Worm (Caenorhabditis elegans): ENCODE data around the gene srh-119.

DNA sequence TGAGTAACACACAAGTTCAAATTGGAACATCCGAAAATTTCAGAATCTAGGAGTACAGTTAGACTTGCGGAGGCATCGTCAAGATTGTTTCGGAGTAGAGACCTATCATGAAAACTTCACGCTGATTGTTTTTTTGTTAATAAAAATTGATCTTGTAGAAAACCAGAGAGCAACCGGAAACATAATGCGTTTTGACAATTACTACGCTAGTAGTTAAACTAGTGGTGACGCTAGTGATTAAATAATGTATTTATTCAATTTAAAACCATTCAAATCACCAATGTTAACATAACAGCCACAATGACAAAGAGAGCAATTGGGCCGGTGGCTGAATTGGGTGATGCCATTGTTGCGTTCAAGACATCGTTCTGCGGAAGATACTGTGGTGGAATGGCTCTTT, 47.5 kb downstream of the srh-119 start, which contains the start of gene F49H6.17:
- TF ChIP-seq him-1 (tag; optimal IDR thresholded peaks at IDR 0.05) (no peak), W03F9.2 (tag; optimal IDR thresholded peaks at IDR 0.05) (no peak)
